Fruit fly (Drosophila melanogaster): Measurements from ENCODE around the gene COX5A.

Gene COX5A

DNA sequence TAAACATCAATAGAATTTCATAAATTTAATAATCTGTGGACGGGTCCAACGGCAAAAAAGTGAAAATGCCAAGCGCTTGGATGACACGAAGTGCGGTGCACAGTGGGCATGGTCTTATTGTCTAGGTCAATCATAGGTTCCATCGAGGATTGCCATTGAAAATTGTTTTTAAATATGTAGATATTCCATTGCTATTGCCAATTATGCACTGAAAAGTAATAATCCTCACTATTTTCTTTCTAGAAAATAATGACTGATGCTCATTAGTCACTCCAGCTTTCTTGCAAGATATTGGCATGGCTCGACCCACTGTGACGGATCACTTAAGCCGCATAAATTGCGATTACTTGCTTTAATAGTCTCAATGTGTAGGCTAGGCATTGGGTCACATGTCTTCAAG lies 12.4 kb upstream of the COX5A start (continued):
- TF ChIP-seq CG17829 (tag; optimal IDR thresholded peaks at IDR 0.05) (peak; percentile 18), dmrt99B (tag; optimal IDR thresholded peaks at IDR 0.05) (peak; percentile 54), Sox102F (GFP tag; optimal IDR thresholded peaks at IDR 0.05) (peak; percentile 57), Antp (GFP tag; optimal IDR thresholded peaks at IDR 0.05) (peak; percentile 9), Chrac-16 (GFP tag; optimal IDR thresholded peaks at IDR 0.05) (peak; percentile 45), CG7271 (tag; optimal IDR thresholded peaks at IDR 0.05) (no peak), nau (GFP tag; optimal IDR thresholded peaks at IDR 0.05) (no peak), so (GFP tag; IDR thresholded peaks at IDR 0.05) (0 out of 3 replicates have a peak, but pooled peaks have one; percentile 10), row (GFP tag; IDR thresholded peaks at IDR 0.05) (peak; percentile 76), CG7928 (GFP tag; optimal IDR thresholded peaks at IDR 0.05) (peak; percentile 7), Dek (tag; optimal IDR thresholded peaks at IDR 0.05) (no peak), CG10267 (tag; optimal IDR thresholded peaks at IDR 0.05) (no peak), chif (GFP tag; optimal IDR thresholded peaks at IDR 0.05) (peak; percentile 7 to 46), tll (GFP tag; optimal IDR thresholded peaks at IDR 0.05) (no peak), Fer1 (GFP tag; optimal IDR thresholded peaks at IDR 0.05) (peak; percentile 20), salm (tag; optimal IDR thresholded peaks at IDR 0.05) (no peak), dysf (GFP tag; IDR thresholded peaks at IDR 0.05) (peak; percentile 61; the same call in 2 of the 3 replicates), CG2875 (GFP tag; optimal IDR thresholded peaks at IDR 0.05) (no peak), Rfx (GFP tag; IDR thresholded peaks at IDR 0.05) (0 out of 2 replicates have a peak, but pooled peaks have one; percentile 26), fd96Cb (tag; optimal IDR thresholded peaks at IDR 0.05) (peak; percentile 29), Bdp1 (GFP tag; optimal IDR thresholded peaks at IDR 0.05) (peak; percentile 15), zfh1 (GFP tag; IDR thresholded peaks at IDR 0.05) (0 out of 3 replicates have a peak, but pooled peaks have one; percentile 22), CG6854 (GFP tag; optimal IDR thresholded peaks at IDR 0.05) (no peak), nom (GFP tag; optimal IDR thresholded peaks at IDR 0.05) (no peak), lab (GFP tag; optimal IDR thresholded peaks at IDR 0.05) (peak; percentile 25), fd3F (GFP tag; optimal IDR thresholded peaks at IDR 0.05) (no peak), Meics (GFP tag; optimal IDR thresholded peaks at IDR 0.05) (peak; percentile 10), ara (GFP tag; IDR thresholded peaks at IDR 0.05) (0 out of 2 replicates have a peak, but pooled peaks have one; percentile 22), Trl (optimal IDR thresholded peaks at IDR 0.05) (no peak), Trl (GFP tag; optimal IDR thresholded peaks at IDR 0.05) (peak; percentile 35), Hmr (GFP tag; optimal IDR thresholded peaks at IDR 0.05) (peak; percentile 28), CG13424 (tag; optimal IDR thresholded peaks at IDR 0.05) (peak; percentile 5), sens (GFP tag) (peak; percentile 91), Atf3 (GFP tag; optimal IDR thresholded peaks at IDR 0.05) (no peak), HLH3B (GFP tag; IDR thresholded peaks at IDR 0.05) (0 out of 2 replicates have a peak, but pooled peaks have one; percentile 16), Oli (tag; optimal IDR thresholded peaks at IDR 0.05) (peak; percentile 47), knrl (GFP tag; IDR thresholded peaks at IDR 0.05; ENCODE audit: partially characterized antibody) (0 out of 3 replicates have a peak, but pooled peaks have one; percentile 30), CG17802 (tag; optimal IDR thresholded peaks at IDR 0.05) (no peak), CG32532 (GFP tag; IDR thresholded peaks at IDR 0.05) (peak; percentile 35; the same call in 1 of the 2 replicates), CG6254 (GFP tag; optimal IDR thresholded peaks at IDR 0.05) (no peak), CG7963 (GFP tag; IDR thresholded peaks at IDR 0.05; ENCODE audit: partially characterized antibody) (no peak), Pdp1 (GFP tag; optimal IDR thresholded peaks at IDR 0.05) (peak; percentile 6 to 26), CG30431 (GFP tag; optimal IDR thresholded peaks at IDR 0.05) (peak; percentile 10), ase (GFP tag; IDR thresholded peaks at IDR 0.05) (peak; percentile 54; the same call in 1 of the 3 replicates), Ada2b (GFP tag; IDR thresholded peaks at IDR 0.05) (peak; percentile 62), HLH54F (GFP tag; optimal IDR thresholded peaks at IDR 0.05) (no peak), jumu (GFP tag; optimal IDR thresholded peaks at IDR 0.05) (peak; percentile 15), dpn (GFP tag; optimal IDR thresholded peaks at IDR 0.05) (peak; percentile 20 to 28), slbo (GFP tag; IDR thresholded peaks at IDR 0.05) (peak; percentile 33; the same call in 1 of the 2 replicates), slp2 (GFP tag; optimal IDR thresholded peaks at IDR 0.05) (no peak)

All from whole organism, embryonic.